Worm (Caenorhabditis elegans): ENCODE data around the gene B0285.3.

Gene B0285.3

DNA sequence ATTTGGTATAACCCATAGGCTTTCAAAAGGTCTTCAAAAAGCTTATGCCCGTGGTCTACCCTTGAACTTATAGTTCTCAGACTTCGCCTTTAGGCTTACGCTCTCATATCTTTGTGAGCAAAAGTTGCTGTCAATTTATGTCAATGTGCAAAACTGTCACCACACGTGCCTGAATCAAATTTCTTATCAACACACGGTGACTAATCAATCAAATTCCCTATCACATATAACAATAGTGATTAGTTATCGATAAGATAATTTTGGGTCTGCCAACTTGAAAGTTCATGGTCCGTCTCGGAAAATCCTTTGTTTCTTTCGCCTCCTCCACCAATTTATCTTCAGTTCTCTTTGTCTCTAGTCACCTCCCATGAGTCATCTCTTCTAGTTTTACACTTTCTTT, 14.3 kb upstream of the B0285.3 start:
- TF ChIP-seq unc-62 (GFP tag; optimal IDR thresholded peaks at IDR 0.05): no peak

DNA sequence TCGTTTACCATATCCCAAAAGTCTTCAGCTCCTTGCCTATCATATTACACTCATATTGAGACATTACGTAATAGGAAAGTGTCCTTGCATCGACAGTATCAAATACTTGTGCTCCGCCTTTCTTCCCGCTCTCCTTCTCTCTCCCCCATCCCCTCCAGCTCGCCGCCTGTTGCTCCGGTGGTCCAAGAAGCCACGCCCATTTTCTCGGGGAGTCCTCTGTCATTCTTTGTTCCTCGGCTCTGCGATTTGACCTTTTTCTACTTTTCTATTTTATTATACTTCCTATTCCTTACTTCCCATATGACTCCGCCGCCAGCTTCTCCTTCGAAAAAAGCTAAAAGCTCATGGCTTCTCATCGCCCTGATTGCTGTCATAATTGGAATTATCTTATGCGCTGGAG, 13.2 kb upstream of the B0285.3 start, which contains the start of gene mnp-1:
Gene mnp-1, plus strand, starts transcription at position 211 of the 400 bp plus-strand sequence.
- TF ChIP-seq unc-62 (GFP tag; optimal IDR thresholded peaks at IDR 0.05): no peak

ce11 chrIII:4349799-4350198, 6.7 kb upstream of the B0285.3 start, which contains the start of gene B0285.6:
Gene B0285.6, plus strand, starts transcription at chrIII:4350099.
- TF ChIP-seq unc-62 (GFP tag; optimal IDR thresholded peaks at IDR 0.05): no peak

DNA sequence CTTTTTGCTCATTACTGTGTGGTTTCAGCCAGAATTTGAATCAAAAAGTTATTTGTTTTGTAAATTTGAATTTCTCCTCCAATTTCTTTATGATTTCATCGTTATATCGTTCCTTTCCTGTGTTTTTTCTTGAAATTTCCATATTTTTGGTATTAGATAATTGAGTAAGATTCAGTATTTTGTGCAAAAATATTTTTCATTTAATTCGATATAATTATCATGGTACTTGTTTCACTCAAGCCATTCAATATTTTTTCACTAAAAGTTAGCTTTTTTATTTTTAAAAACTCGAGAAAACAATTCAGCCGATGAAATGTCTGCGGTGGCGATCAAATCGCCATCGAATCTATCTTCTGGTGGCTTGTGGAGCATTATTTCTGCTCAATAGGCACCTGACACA, 1.9 kb upstream of the B0285.3 start, which contains the start of gene hse-5:
Gene hse-5, plus strand, starts transcription at position 301 of the 400 bp plus-strand sequence.
- TF ChIP-seq unc-62 (GFP tag; optimal IDR thresholded peaks at IDR 0.05): no peak

ce11 chrIII:4335614-4336013, 7.5 kb downstream of the B0285.3 start:
- no peak for TF ChIP-seq unc-62 (GFP tag; optimal IDR thresholded peaks at IDR 0.05)

- TF ChIP-seq unc-62 (GFP tag; optimal IDR thresholded peaks at IDR 0.05): no peak
Measured at ce11 chrIII:4332543-4333042, 10.5 kb downstream of the B0285.3 start, which contains the start of gene cdk-12. Gene cdk-12, plus strand, starts transcription at chrIII:4332992.

DNA sequence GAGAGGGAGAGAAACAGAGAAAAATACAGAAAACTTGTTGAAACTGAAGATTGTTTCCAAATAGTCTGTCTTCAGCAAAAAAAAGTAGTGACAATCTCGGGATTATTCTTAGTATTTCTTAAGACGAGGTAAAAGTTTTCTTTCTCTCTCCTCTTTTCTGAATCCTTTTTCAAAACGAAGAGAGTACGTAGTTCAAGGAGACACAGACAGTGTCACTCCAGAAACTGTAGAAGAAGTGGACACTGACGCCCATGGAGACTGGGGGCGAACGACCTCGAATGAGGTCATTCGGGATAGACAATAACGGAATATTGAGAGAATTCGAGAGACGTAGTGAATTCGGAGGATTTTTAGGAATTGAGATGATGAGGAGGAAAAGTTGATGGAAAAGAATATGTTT, 12.2 kb downstream of the B0285.3 start, which contains the start of gene gly-6:
Gene gly-6, minus strand, starts transcription at position 245 of the 400 bp plus-strand sequence.
- no peak for TF ChIP-seq unc-62 (GFP tag; optimal IDR thresholded peaks at IDR 0.05)

DNA sequence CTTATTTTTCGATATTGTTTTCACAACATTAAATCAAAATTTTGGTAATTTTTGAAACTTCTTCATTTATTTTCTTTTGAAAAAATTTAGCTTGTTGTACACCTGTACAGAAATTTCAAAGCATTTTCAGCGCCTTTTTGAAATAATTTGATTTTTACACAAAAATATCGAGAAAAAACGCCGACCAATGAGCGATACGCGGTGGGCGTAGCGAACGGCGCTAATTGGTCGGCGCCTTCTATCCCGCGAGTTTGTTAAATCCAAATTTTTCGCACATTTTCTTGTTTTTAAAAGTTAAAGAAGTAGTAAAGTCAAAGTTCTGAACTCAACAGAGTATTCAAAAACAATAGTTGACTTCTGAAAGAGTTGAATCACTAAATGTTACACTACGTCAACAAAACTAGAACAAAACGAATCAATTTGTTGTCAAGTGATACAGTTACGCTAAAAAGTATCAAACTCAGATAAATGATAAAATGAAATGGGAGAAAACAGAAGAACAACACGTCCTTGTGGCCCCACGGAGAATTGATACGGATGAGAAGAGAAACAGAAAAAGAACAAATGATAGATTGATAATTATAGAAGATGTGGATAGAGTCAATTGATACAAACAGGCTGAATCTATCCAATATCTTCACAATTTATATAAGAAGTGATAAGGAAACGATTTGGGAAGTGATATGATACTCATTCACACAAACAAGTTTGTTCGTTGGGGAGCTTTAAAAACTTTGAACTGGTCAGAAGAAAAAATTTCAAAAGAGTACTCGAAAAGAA, 14.7 kb downstream of the B0285.3 start:
- no peak for TF ChIP-seq unc-62 (GFP tag; optimal IDR thresholded peaks at IDR 0.05)

DNA sequence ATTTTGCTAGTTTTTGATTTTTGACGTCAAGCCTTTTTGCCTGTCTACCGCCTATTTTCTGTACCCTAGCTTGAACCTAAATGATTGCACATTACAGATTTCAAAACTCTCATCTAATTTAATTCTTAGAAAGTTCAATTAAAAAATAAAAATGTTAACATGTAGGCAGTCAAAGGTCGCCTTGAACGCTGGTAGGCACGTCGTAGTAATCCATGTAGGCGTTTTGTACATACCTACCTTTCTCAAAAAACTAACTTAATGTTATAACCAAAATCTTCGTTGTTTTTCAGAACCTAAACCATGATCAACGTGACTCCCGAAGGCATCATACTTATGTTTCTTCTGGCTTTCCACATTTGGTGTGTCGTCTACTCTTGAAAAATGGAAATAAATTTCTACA, 19.3 kb downstream of the B0285.3 start, which contains the start of gene H38K22.9:
Gene H38K22.9, plus strand, starts transcription at position 301 of the 400 bp plus-strand sequence.
- TF ChIP-seq unc-62 (GFP tag; optimal IDR thresholded peaks at IDR 0.05): no peak

DNA sequence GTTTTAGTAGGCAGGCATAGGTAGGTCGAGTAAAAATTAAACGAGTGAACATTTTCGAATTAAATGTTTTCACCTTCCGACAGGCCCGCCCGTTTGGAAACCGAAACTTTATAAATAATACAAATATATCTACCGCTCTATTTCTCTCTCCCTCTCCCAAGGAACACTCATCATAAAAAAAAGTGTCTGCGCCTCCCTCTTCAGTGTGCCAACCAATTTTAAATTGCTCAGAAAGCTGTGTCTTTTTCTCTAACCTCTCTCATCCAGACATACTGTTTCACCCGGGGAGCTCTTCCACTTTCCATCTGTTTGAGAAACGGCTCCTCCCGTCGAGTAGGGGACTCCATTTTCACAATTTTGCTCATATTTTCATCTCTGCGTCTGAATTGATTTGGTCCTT, 20.0 kb downstream of the B0285.3 start:
- TF ChIP-seq unc-62 (GFP tag; optimal IDR thresholded peaks at IDR 0.05): no peak

DNA sequence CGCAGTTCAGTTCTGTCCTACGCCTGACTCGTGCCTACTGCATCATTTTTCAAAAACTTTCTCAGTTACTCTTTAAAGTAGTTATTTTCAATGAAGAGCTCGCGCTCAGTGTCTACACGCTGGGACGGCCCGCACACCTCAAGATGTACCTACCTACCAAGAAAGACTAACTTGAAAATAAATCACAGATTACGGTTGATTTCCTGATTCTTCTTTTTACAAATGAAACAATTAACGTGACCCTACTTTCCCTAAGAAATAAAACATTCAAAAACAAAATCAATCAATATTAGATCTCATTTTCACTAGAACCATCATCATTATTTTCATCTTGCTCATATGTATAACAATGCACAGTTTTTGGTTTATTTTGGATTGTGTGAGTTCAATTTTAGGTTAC, 21.7 kb downstream of the B0285.3 start, which contains the start of gene H38K22.7:
Gene H38K22.7, plus strand, starts transcription at position 301 of the 400 bp plus-strand sequence.
- TF ChIP-seq unc-62 (GFP tag; optimal IDR thresholded peaks at IDR 0.05): no peak

DNA sequence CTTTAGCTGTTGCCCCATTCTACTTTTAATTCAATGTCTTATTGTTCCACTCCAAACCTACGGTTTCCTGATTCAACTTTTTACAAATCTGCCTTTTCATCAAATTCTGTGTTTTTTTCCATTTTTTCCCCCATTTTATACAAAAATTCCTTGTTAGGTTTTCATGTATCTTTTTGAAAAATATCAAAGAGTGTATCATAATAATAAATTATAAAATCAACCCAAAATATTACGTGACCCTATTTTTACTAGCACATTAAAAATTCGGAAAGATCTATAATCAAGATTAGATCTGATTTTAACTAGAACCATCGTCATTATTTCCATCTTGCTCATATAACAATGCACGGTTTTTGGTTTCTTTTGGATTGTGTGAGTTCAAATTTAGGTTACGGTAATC, 23.0 kb downstream of the B0285.3 start, which contains the start of gene H38K22.6:
Gene H38K22.6, plus strand, starts transcription at position 301 of the 400 bp plus-strand sequence.
- TF ChIP-seq unc-62 (GFP tag; optimal IDR thresholded peaks at IDR 0.05): no peak

DNA sequence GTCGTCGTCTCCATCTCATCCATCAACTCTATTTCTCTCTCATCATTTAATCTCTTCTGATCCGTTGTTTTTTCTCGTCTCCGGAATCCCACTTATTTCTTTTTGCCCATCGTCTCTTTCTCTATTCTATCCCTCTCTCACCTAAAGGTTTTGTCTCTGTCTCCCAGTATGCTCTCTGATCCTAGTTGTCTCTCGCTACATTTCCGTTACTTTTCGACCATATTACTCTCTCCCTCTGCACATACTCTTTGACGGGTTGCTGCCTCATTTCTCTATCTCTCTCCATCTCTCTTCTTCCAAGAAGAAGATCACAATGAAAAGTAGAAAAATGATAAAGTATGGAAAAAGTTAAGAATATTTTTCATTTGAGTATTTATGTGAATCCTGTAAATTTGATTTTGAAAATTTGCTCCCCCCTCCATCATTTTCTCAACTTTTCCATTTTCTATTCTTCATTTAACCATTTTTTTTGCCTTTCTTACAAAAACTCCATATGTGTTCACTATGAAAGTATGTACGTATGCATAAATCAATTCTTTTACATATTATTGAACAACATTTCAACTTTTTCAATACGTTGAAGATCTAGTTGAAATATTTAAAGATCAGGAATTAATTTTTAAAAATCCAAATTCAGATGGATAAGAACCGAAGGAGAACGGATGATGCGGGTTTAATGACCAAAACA, 25.9 kb downstream of the B0285.3 start, which contains the start of gene tag-131:
Gene tag-131, plus strand, starts transcription at position 638 of the 688 bp plus-strand sequence.
- TF ChIP-seq unc-62 (GFP tag; optimal IDR thresholded peaks at IDR 0.05): no peak

- TF ChIP-seq unc-62 (GFP tag; optimal IDR thresholded peaks at IDR 0.05): no peak
Measured at ce11 chrIII:4314502-4314901, 28.6 kb downstream of the B0285.3 start.

DNA sequence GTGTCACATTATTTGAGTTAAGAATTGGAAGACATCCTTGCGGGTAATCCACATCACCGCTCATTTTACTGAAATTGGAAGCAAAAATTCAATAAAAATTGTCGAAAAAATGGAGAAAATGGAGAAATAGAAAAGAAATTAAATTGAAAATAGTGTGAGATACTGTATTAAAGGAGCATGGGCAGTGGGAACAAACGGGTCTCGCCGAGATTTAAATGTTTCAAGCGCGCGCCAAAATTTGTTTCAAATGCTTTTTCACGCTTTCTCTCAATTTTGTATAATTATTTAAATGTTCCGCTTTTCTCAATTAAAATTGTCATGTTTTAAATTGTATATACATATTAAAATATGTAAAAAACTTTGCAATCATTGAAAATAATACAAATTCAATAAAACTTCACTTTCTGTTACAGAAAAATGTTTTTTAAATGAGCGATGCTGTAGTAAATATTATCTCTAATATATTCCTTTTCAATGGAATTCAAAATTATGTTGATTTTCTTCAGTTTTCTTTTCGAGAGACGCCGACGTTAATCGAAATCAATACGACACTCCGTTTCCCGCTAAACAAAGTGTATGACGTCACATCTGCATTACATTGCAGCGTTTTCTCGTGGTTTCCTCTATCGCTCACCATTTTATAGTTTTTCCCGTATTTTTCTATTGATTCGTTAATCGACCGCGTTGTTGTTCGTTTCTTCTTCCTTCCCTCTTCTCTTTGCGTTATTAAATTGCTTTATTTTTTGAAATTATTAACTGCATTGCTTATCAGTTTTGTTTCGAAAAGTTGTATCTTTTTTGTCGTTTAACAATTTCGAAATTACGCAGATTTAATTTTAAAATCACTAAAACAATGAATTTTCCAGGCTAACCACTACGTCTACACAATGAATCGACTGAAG, 29.8 kb downstream of the B0285.3 start, which contains the start of the genes evl-14 and dcn-1:
Gene evl-14, minus strand, starts transcription at position 68 of the 902 bp plus-strand sequence.
Gene dcn-1, plus strand, starts transcription at position 852 of the 902 bp plus-strand sequence.
- no peak for TF ChIP-seq unc-62 (GFP tag; optimal IDR thresholded peaks at IDR 0.05)

All from whole organism, dauer.